Worm (Caenorhabditis elegans): ENCODE measurements around the gene srb-3.

ce11 chrII:5195504-5195903 lies 28.9 kb upstream of the srb-3 start, which contains the start of gene C34F11.5:
- TF ChIP-seq lin-11 (tag; optimal IDR thresholded peaks at IDR 0.05) (no peak), ceh-30 (tag; optimal IDR thresholded peaks at IDR 0.05) (no peak)

Measured in whole organism, late embryonic.